Worm (Caenorhabditis elegans) whole organism, midembryonic: ENCODE data around the gene cln-3.1.

Experiments used
- T22C8.4 ChIP-seq: fragments of 200-800 bp; sonication (Bioruptor generic); IDR thresholded peaks from 2 replicates; pipeline ENCODE4 v1.3.6; 2022; ENCODE audit warnings: missing genetic modification characterization, missing compliant biosample characterization
- flt-1 ChIP-seq: fragments of 200-800 bp; sonication (Bioruptor generic); IDR thresholded peaks from 2 replicates; pipeline ENCODE4 v1.3.6; 2022; ENCODE audit warnings: missing genetic modification characterization, missing compliant biosample characterization
- klf-2 ChIP-seq: fragments of 200-800 bp; sonication (Bioruptor generic); conservative IDR thresholded peaks from 2 replicates; pipeline ENCODE4 v1.3.6; 2022; ENCODE audit warnings: missing genetic modification reagents, missing genetic modification characterization, missing compliant biosample characterization
- med-1 ChIP-seq: sonication (generic microtip); optimal IDR thresholded peaks from 2 replicates; lab custom pipeline; 2017; ENCODE audit warnings: missing genetic modification characterization, mild to moderate bottlenecking, missing compliant biosample characterization, antibody characterized with exemption, missing genetic modification reagents; ENCODE audit not compliant: insufficient read depth
- tab-1 ChIP-seq: fragments of 200-800 bp; sonication (Bioruptor generic); IDR thresholded peaks from 2 replicates; pipeline ENCODE4 v1.3.6; 2022; ENCODE audit warnings: missing genetic modification characterization, missing compliant biosample characterization
- ztf-29 ChIP-seq: fragments of 200-800 bp; sonication (Bioruptor generic); IDR thresholded peaks from 2 replicates; pipeline ENCODE4 v1.3.6; 2022; ENCODE audit warnings: missing genetic modification reagents, missing genetic modification characterization, missing compliant biosample characterization

DNA sequence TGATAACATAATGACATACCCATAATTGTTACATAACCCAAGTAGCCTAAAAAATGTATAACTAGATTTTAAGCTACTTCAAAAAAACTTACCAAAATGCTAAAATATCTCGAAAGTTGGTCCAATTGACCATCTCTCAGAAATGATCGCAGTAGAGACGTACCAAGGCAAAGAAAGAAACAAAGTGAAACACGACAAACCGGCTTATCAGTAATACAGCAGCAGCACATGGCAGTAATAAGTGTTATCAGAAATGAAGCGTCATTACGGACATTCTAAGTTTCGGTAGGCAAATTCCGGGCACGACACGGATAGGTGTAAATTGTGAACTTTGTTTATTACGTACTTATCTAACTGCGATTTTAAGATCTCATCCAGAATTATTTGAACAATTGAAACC, at the start of gene cln-3.1:
- TF ChIP-seq flt-1, result no peak
- no peak for TF ChIP-seq med-1 (GFP tag; lab: Kevin White, UChicago)
- no peak for TF ChIP-seq tab-1 (GFP tag; lab: Robert Waterston, UW)
- no peak for TF ChIP-seq klf-2
- no peak for TF ChIP-seq T22C8.4 (GFP tag; lab: Robert Waterston, UW)
- TF ChIP-seq ztf-29, result no peak
